Fruit fly (Drosophila melanogaster) whole organism, pupa: Measurements from ENCODE around the gene CG45099.

ENCODE experiments used
- CG10348 ChIP-seq: fragments of 200-800 bp; sonication (Bioruptor generic); IDR thresholded peaks from 2 replicates; pipeline ENCODE4 v1.3.6; 2022; ENCODE audit warnings: missing biosample characterization, missing genetic modification characterization
- CG12605 ChIP-seq: fragments of 200-800 bp; sonication (Bioruptor generic); IDR thresholded peaks from 2 replicates; pipeline ENCODE4 v1.3.6; 2022; ENCODE audit warnings: missing biosample characterization, missing genetic modification characterization
- CG13204 ChIP-seq: fragments of 200-800 bp; sonication (Bioruptor generic); optimal IDR thresholded peaks from 2 replicates; lab custom pipeline; 2018; ENCODE audit warnings: missing biosample characterization, mild to moderate bottlenecking, missing genetic modification characterization, moderate library complexity
- CG14655 ChIP-seq: fragments of 200-800 bp; sonication (Bioruptor generic); optimal IDR thresholded peaks from 3 replicates; lab custom pipeline; 2017; ENCODE audit warnings: mild to moderate bottlenecking, missing biosample characterization, missing genetic modification reagents, missing genetic modification characterization
- CG15710 ChIP-seq: fragments of 200-800 bp; sonication (Bioruptor generic); optimal IDR thresholded peaks from 2 replicates; lab custom pipeline; 2018; ENCODE audit warnings: missing biosample characterization, mild to moderate bottlenecking, missing genetic modification characterization, moderate library complexity
- CG17806 ChIP-seq: fragments of 200-800 bp; sonication (Bioruptor generic); optimal IDR thresholded peaks from 2 replicates; lab custom pipeline; 2018; ENCODE audit warnings: missing biosample characterization, mild to moderate bottlenecking, missing genetic modification characterization, moderate library complexity
- CG32121 ChIP-seq: fragments of 200-800 bp; sonication (Bioruptor generic); IDR thresholded peaks from 2 replicates; pipeline ENCODE4 v1.3.6; 2022; ENCODE audit warnings: missing biosample characterization, missing genetic modification characterization
- CG34367 ChIP-seq: fragments of 200-800 bp; sonication (Bioruptor generic); optimal IDR thresholded peaks from 2 replicates; lab custom pipeline; 2018; ENCODE audit warnings: missing biosample characterization, mild to moderate bottlenecking, missing genetic modification characterization
- CG4496 ChIP-seq: fragments of 200-800 bp; sonication (Bioruptor generic); IDR thresholded peaks from 3 replicates; pipeline ENCODE4 v1.3.6; 2022; ENCODE audit warnings: missing biosample characterization, missing genetic modification characterization
- CG8159 ChIP-seq: fragments of 200-800 bp; sonication (Bioruptor generic); optimal IDR thresholded peaks from 3 replicates; lab custom pipeline; 2018; ENCODE audit warnings: missing biosample characterization, mild to moderate bottlenecking, missing genetic modification characterization, moderate library complexity
- CG8301 ChIP-seq: fragments of 200-800 bp; sonication (Bioruptor generic); optimal IDR thresholded peaks from 2 replicates; lab custom pipeline; 2018; ENCODE audit warnings: missing biosample characterization, mild to moderate bottlenecking, missing genetic modification characterization
- CG9948 ChIP-seq: fragments of 200-800 bp; sonication (Bioruptor generic); optimal IDR thresholded peaks from 2 replicates; lab custom pipeline; 2018; ENCODE audit warnings: missing biosample characterization, mild to moderate bottlenecking, missing genetic modification characterization, moderate library complexity
- D1 ChIP-seq: fragments of 200-800 bp; sonication (Bioruptor generic); optimal IDR thresholded peaks from 2 replicates; lab custom pipeline; 2018; ENCODE audit warnings: missing biosample characterization, mild to moderate bottlenecking, missing genetic modification characterization, moderate library complexity
- EcR ChIP-seq: fragments of 200-800 bp; sonication (Bioruptor generic); optimal IDR thresholded peaks from 3 replicates; lab custom pipeline; 2019; ENCODE audit warnings: missing biosample characterization, missing genetic modification characterization, mild to moderate bottlenecking, moderate library complexity, missing genetic modification reagents
- Ets98B ChIP-seq: fragments of 200-800 bp; sonication (Bioruptor generic); IDR thresholded peaks from 2 replicates; pipeline ENCODE4 v1.3.6; 2022; ENCODE audit warnings: missing biosample characterization, missing genetic modification characterization
- Pif1A ChIP-seq: fragments of 200-800 bp; sonication (Bioruptor generic); optimal IDR thresholded peaks from 3 replicates; lab custom pipeline; 2016; ENCODE audit warnings: missing biosample characterization, missing genetic modification characterization
- Pif1B ChIP-seq: fragments of 200-800 bp; sonication (Bioruptor generic); optimal IDR thresholded peaks from 3 replicates; lab custom pipeline; 2016; ENCODE audit warnings: missing biosample characterization, missing genetic modification characterization
- Snoo ChIP-seq: fragments of 200-800 bp; sonication (Bioruptor generic); optimal IDR thresholded peaks from 3 replicates; lab custom pipeline; 2017; ENCODE audit warnings: missing biosample characterization, mild to moderate bottlenecking, missing genetic modification characterization, inconsistent platforms
- fd96Ca ChIP-seq: fragments of 200-800 bp; sonication (Bioruptor generic); IDR thresholded peaks from 3 replicates; pipeline ENCODE4 v1.3.6; 2022; ENCODE audit warnings: missing biosample characterization, missing genetic modification characterization
- gl ChIP-seq: fragments of 200-800 bp; sonication (Bioruptor generic); optimal IDR thresholded peaks from 2 replicates; lab custom pipeline; 2018; ENCODE audit warnings: missing biosample characterization, mild to moderate bottlenecking, missing genetic modification characterization
- rn ChIP-seq: fragments of 200-800 bp; sonication (Bioruptor generic); IDR thresholded peaks from 2 replicates; pipeline ENCODE4 v1.3.6; 2022; ENCODE audit warnings: missing biosample characterization, missing genetic modification characterization

The CG45099 gene

DNA sequence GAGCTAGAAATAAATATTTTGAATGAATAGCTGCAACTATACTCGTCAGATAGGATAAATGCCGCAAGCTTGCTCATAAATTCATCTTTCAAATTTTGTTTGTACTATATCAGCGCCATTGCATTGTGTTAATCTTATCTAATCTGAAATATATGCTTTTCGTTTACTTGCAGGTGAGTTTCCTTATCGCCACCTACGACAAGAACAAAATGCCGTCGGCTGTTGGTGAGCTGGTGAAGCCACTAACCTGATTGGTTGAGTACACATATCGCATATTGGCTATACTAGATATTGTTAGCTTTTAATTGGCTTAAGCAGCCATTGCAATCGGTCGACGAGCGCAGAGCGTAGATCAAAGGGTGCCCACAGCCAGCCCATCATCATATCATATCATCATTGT lies 19.7 kb upstream of the CG45099 start:
- TF ChIP-seq CG4496: no peak
- no peak for TF ChIP-seq Snoo (tag; lab: Kevin White, UChicago)

DNA sequence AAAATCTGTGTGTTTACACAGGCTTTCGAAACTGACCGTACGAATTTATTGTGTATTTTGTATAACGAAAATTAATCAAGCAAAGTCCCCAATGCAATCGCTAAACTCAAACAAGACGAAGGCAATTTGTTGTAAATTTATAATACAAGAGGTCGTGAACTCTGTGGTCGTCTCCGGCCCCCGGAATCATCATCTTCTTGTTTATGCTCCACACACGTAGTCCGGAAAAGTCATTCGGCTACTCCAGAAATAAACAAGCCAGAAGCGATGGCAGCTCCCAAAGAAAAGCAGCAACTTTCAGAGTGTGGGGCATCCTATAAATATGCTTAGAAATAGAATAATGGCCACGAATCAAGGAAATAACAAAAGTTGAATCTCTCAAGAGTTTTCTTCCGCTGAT lies 19.1 kb upstream of the CG45099 start:
- TF ChIP-seq CG15710 (tag; lab: Kevin White, UChicago) (no peak), Ets98B (no peak), Snoo (tag; lab: Kevin White, UChicago) (no peak), fd96Ca (no peak), CG8159 (no peak), CG13204 (GFP tag; lab: Kevin White, UChicago) (no peak)

DNA sequence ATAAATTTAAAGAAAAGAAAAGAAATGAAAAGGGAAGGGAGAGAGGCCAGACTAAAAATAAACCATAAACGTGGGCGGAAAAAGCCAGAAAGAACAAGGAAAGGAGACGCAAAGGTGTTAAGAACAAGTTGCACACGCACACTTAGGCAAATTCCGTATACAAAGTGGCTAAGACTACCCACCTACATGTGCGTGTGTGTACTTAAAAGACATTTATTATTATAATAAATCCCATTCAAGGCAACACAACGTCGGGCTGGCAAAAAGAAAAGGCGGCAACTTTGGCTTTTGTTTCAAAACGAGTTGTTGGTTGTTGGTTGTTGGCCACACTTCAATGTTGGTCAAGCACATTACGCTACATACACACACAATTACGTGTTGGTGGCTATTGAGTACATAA lies 18.1 kb upstream of the CG45099 start:
- no peak for TF ChIP-seq CG17806 (tag; lab: Kevin White, UChicago)
- TF ChIP-seq Ets98B: no peak
- TF ChIP-seq CG12605: no peak
- TF ChIP-seq CG10348 (GFP tag; lab: Robert Waterston, UW): no peak
- TF ChIP-seq CG8301 (tag; lab: Kevin White, UChicago): no peak
- TF ChIP-seq EcR: no peak
- TF ChIP-seq Pif1B (GFP tag; lab: Kevin White, UChicago): no peak
- TF ChIP-seq CG34367 (tag; lab: Kevin White, UChicago): no peak
- no peak for TF ChIP-seq gl (tag; lab: Kevin White, UChicago)
- TF ChIP-seq D1 (tag; lab: Kevin White, UChicago): no peak
- no peak for TF ChIP-seq CG15710 (tag; lab: Kevin White, UChicago)

DNA sequence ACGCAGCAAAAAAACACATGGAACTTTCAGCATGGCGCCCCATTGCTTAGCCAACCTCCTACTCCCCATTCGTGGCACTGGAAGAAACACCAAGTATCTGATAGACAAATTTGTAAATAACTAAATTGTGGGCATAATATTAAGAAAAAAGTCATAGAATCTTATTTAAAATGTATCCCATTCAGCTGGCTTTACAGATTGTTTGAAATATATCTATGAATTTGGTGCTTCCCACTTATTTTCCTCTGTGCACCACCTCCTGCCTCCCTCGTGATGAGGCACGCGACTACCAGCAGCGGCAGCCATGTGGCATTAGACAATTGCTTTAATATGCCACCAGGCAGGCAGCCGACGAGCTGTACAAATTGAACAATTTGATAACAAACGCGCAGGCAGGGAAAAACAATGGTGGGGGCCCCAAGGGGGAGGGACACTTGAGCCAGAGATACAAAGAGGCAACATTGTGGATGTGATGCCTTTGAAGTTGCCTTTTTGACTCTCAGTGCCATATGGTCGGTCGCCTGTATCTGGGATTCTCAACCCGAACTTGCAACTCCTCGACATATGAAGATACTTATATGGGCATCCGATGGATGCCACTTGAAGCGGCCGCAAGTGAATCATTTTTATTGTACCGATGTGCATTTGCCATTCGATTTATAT lies 15.2 kb upstream of the CG45099 start:
- peak; percentile 80 for TF ChIP-seq CG32121 (GFP tag; lab: Robert Waterston, UW)
- TF ChIP-seq CG4496: no peak
- peak; percentile 80 for TF ChIP-seq CG14655 (GFP tag; lab: Kevin White, UChicago)
- no peak for TF ChIP-seq EcR
- TF ChIP-seq Snoo (tag; lab: Kevin White, UChicago): no peak
- TF ChIP-seq gl (tag; lab: Kevin White, UChicago): no peak
- TF ChIP-seq CG9948 (tag; lab: Kevin White, UChicago): peak; percentile 34
- peak; percentile 50 for TF ChIP-seq CG15710 (tag; lab: Kevin White, UChicago)
- TF ChIP-seq D1 (tag; lab: Kevin White, UChicago): no peak
- peak; percentile 15 for TF ChIP-seq Pif1B (GFP tag; lab: Kevin White, UChicago)
- TF ChIP-seq CG8159: peak; percentile 59
- peak; percentile 83 for TF ChIP-seq Ets98B
- peak; percentile 54 for TF ChIP-seq CG17806 (tag; lab: Kevin White, UChicago)
- no peak for TF ChIP-seq CG13204 (GFP tag; lab: Kevin White, UChicago)
- peak; percentile 75 for TF ChIP-seq CG8301 (tag; lab: Kevin White, UChicago)
- TF ChIP-seq CG34367 (tag; lab: Kevin White, UChicago): peak; percentile 34
- TF ChIP-seq CG12605: peak; percentile 66
- TF ChIP-seq rn (GFP tag; lab: Robert Waterston, UW): no peak
- 0 out of 2 replicates have a peak, but pooled peaks have one; percentile 40 for TF ChIP-seq CG10348 (GFP tag; lab: Robert Waterston, UW)
- TF ChIP-seq fd96Ca: peak; percentile 77
- TF ChIP-seq Pif1A (GFP tag; lab: Kevin White, UChicago): peak; percentile 64

DNA sequence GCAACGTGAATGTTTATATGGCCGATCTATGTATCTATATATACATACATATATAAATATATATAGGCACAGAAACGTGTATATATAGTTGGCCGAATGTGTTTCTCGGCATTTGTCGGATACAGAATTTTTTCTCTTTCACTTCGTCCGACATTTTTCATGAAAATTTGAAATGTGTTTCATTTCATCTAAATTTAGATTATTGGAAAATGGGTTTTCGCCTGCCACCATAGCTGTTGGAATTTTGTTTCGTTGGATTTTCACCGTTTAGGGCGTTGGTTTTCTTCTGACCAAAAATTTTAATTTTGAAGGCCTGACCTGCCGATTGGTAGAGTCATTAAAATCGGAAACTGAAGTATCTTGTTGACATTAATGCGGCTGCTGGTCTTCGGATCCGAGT lies 13.3 kb upstream of the CG45099 start:
- no peak for TF ChIP-seq Pif1A (GFP tag; lab: Kevin White, UChicago)

DNA sequence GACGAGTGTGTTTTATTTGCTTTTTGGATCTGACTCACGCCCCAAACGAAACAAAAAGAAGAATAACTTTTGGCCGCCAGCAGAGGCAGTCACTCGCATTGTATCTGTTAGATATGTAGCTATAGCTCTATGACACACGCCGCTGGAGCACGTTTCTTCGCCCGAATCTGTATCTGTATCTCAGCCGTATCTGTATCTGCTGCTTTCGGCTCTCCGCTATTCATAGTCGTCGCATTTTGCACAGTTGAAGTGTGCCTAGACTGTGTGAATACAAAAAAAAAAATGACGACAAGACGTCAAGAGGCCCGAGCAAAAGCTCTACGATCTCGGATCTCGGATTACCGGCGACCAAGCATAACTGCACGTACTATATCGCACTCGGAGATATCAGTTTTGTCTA lies 12.6 kb upstream of the CG45099 start:
- no peak for TF ChIP-seq CG10348 (GFP tag; lab: Robert Waterston, UW)
- TF ChIP-seq Pif1A (GFP tag; lab: Kevin White, UChicago): no peak
- no peak for TF ChIP-seq CG13204 (GFP tag; lab: Kevin White, UChicago)
- TF ChIP-seq fd96Ca: no peak
- no peak for TF ChIP-seq CG15710 (tag; lab: Kevin White, UChicago)
- no peak for TF ChIP-seq CG17806 (tag; lab: Kevin White, UChicago)
- TF ChIP-seq CG14655 (GFP tag; lab: Kevin White, UChicago): no peak
- no peak for TF ChIP-seq gl (tag; lab: Kevin White, UChicago)
- no peak for TF ChIP-seq CG9948 (tag; lab: Kevin White, UChicago)
- no peak for TF ChIP-seq CG8301 (tag; lab: Kevin White, UChicago)
- no peak for TF ChIP-seq CG4496
- TF ChIP-seq CG12605: no peak

DNA sequence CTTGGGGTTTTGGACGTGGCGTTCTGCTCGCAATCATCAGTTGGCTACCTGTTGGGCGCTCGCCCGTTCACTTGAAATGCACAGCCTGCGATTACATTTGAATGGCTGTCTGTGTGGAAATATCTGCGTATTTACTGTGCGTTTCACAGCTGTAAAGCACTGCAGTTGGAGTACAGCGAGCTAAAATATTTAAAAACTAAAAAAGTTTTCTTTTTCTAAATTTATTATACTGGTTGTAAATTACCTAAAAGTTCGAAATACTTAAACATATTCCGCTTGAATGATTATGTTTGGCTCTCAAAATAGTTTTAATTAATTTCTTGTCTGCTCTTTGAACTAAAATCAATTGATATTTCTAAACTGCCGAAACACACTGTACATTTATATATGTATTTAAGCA lies 12.1 kb upstream of the CG45099 start:
- TF ChIP-seq CG17806 (tag; lab: Kevin White, UChicago) (no peak), CG32121 (GFP tag; lab: Robert Waterston, UW) (no peak), CG9948 (tag; lab: Kevin White, UChicago) (no peak), Snoo (tag; lab: Kevin White, UChicago) (peak; percentile 0), Ets98B (no peak), Pif1B (GFP tag; lab: Kevin White, UChicago) (no peak), CG8301 (tag; lab: Kevin White, UChicago) (no peak), gl (tag; lab: Kevin White, UChicago) (no peak), CG8159 (no peak), CG12605 (no peak), fd96Ca (0 out of 3 replicates have a peak, but pooled peaks have one; percentile 11), D1 (tag; lab: Kevin White, UChicago) (no peak), CG13204 (GFP tag; lab: Kevin White, UChicago) (no peak)
